Fruit fly (Drosophila melanogaster): ENCODE results near the gene CG4042.

dm6 chr3L:20800208-20800607 is 28.9 kb upstream of the CG4042 start, which contains the start of gene Spc105R:
- TF ChIP-seq CG8478 (optimal IDR thresholded peaks at IDR 0.05) (no peak), CTCF (optimal IDR thresholded peaks at IDR 0.05) (peak; percentile 3 to 32)
